Worm (Caenorhabditis elegans) whole organism, late embryonic: ENCODE measurements around the gene K12H4.2.

Experiments
- F13H6.1 ChIP-seq: sonication (generic microtip); optimal IDR thresholded peaks from 2 replicates; lab custom pipeline; 2016; ENCODE audit warnings: missing genetic modification characterization, missing compliant biosample characterization
- K02D7.2 ChIP-seq: sonication (generic microtip); optimal IDR thresholded peaks from 2 replicates; lab custom pipeline; 2017; ENCODE audit warnings: mild to moderate bottlenecking, missing genetic modification characterization, missing compliant biosample characterization
- ahr-1 ChIP-seq: sonication (generic microtip); optimal IDR thresholded peaks from 2 replicates; lab custom pipeline; 2016; ENCODE audit warnings: missing genetic modification characterization, missing compliant biosample characterization
- ceh-14 ChIP-seq: sonication (generic microtip); optimal IDR thresholded peaks from 2 replicates; lab custom pipeline; 2016; ENCODE audit warnings: missing genotype, missing genetic modification characterization, missing compliant biosample characterization
- ceh-19 ChIP-seq: fragments of 200-800 bp; sonication (Bioruptor generic); optimal IDR thresholded peaks from 2 replicates; lab custom pipeline; 2018; ENCODE audit warnings: mild to moderate bottlenecking, missing genetic modification characterization, missing compliant biosample characterization
- ceh-2 ChIP-seq: sonication (generic microtip); optimal IDR thresholded peaks from 2 replicates; lab custom pipeline; 2016; ENCODE audit warnings: missing genotype, missing genetic modification characterization, missing compliant biosample characterization
- ceh-22 ChIP-seq: sonication (generic microtip); optimal IDR thresholded peaks from 2 replicates; lab custom pipeline; 2017; ENCODE audit warnings: missing biosample characterization, missing genetic modification characterization
- ceh-6 ChIP-seq: fragments of 200-800 bp; sonication (Bioruptor generic); optimal IDR thresholded peaks from 2 replicates; lab custom pipeline; 2018; ENCODE audit warnings: mild to moderate bottlenecking, missing genetic modification characterization, missing compliant biosample characterization
- ceh-9 ChIP-seq: sonication (generic microtip); optimal IDR thresholded peaks from 2 replicates; lab custom pipeline; 2016; ENCODE audit warnings: mild to moderate bottlenecking, missing genetic modification characterization, inconsistent platforms, missing compliant biosample characterization
- elt-2 ChIP-seq: sonication (generic microtip); optimal IDR thresholded peaks from 2 replicates; lab custom pipeline; 2016; ENCODE audit warnings: missing genetic modification reagents, missing genetic modification characterization, missing compliant biosample characterization
- ets-4 ChIP-seq: sonication (generic microtip); optimal IDR thresholded peaks from 2 replicates; lab custom pipeline; 2016; ENCODE audit warnings: missing genetic modification characterization, missing compliant biosample characterization
- fax-1 ChIP-seq: sonication (generic microtip); optimal IDR thresholded peaks from 2 replicates; lab custom pipeline; 2016; ENCODE audit warnings: missing genotype, missing genetic modification characterization, missing compliant biosample characterization
- fkh-10 ChIP-seq: fragments of 150-350 bp; optimal IDR thresholded peaks from 2 replicates; lab custom pipeline; 2014; ENCODE audit warnings: missing biosample characterization, missing genetic modification reagents, missing genetic modification characterization
- hlh-13 ChIP-seq: fragments of 200-800 bp; sonication (Bioruptor generic); optimal IDR thresholded peaks from 2 replicates; lab custom pipeline; 2018; ENCODE audit warnings: mild to moderate bottlenecking, missing genetic modification characterization, missing compliant biosample characterization
- hlh-30 ChIP-seq: sonication (generic microtip); optimal IDR thresholded peaks from 2 replicates; lab custom pipeline; 2017; ENCODE audit warnings: antibody characterized with exemption, missing genetic modification characterization, missing compliant biosample characterization; ENCODE audit not compliant: insufficient read depth
- hlh-6 ChIP-seq: sonication (generic microtip); optimal IDR thresholded peaks from 2 replicates; lab custom pipeline; 2016; ENCODE audit warnings: missing genotype, missing genetic modification characterization, missing compliant biosample characterization
- hlh-8 ChIP-seq: sonication (generic microtip); optimal IDR thresholded peaks from 2 replicates; lab custom pipeline; 2016; ENCODE audit warnings: missing genotype, missing genetic modification characterization, missing compliant biosample characterization
- lim-6 ChIP-seq: sonication (generic microtip); optimal IDR thresholded peaks from 2 replicates; lab custom pipeline; 2016; ENCODE audit warnings: missing genetic modification characterization, missing compliant biosample characterization
- lin-11 ChIP-seq: fragments of 200-800 bp; sonication (Bioruptor generic); optimal IDR thresholded peaks from 2 replicates; lab custom pipeline; 2018; ENCODE audit warnings: mild to moderate bottlenecking, missing genetic modification characterization, missing compliant biosample characterization
- nfya-1 ChIP-seq: sonication (generic microtip); optimal IDR thresholded peaks from 2 replicates; lab custom pipeline; 2017; ENCODE audit warnings: missing genetic modification characterization, mild to moderate bottlenecking, missing compliant biosample characterization, antibody characterized with exemption, moderate library complexity
- nhr-232 ChIP-seq: sonication (generic microtip); optimal IDR thresholded peaks from 2 replicates; lab custom pipeline; 2016; ENCODE audit warnings: missing genetic modification characterization, missing compliant biosample characterization
- npax-4 ChIP-seq: sonication (generic microtip); optimal IDR thresholded peaks from 2 replicates; lab custom pipeline; 2016; ENCODE audit warnings: missing genetic modification characterization, missing compliant biosample characterization
- pat-9 ChIP-seq: fragments of 200-800 bp; sonication (Bioruptor generic); optimal IDR thresholded peaks from 2 replicates; lab custom pipeline; 2018; ENCODE audit warnings: mild to moderate bottlenecking, missing genetic modification characterization, moderate library complexity, missing compliant biosample characterization
- pax-1 ChIP-seq: fragments of 150-350 bp; optimal IDR thresholded peaks from 2 replicates; lab custom pipeline; 2014; ENCODE audit warnings: missing biosample characterization, missing genetic modification characterization
- pha-4 ChIP-seq: fragments of 150-350 bp; optimal IDR thresholded peaks from 2 replicates; lab custom pipeline; 2018; ENCODE audit warnings: missing biosample characterization, missing genetic modification reagents, missing genetic modification characterization
- pqm-1 ChIP-seq: sonication (generic microtip); optimal IDR thresholded peaks from 2 replicates; lab custom pipeline; 2016; ENCODE audit warnings: missing genetic modification characterization, missing compliant biosample characterization
- pros-1 ChIP-seq: fragments of 150-350 bp; optimal IDR thresholded peaks from 2 replicates; lab custom pipeline; 2014; ENCODE audit warnings: missing biosample characterization, missing genetic modification reagents, missing genetic modification characterization
- rnt-1 ChIP-seq: sonication (generic microtip); optimal IDR thresholded peaks from 2 replicates; lab custom pipeline; 2016; ENCODE audit warnings: missing genetic modification characterization, missing compliant biosample characterization
- sox-4 ChIP-seq: sonication (generic microtip); optimal IDR thresholded peaks from 2 replicates; lab custom pipeline; 2017; ENCODE audit warnings: mild to moderate bottlenecking, missing genetic modification characterization, inconsistent platforms, missing compliant biosample characterization
- syd-9 ChIP-seq: sonication (generic microtip); optimal IDR thresholded peaks from 2 replicates; lab custom pipeline; 2016; ENCODE audit warnings: mild to moderate bottlenecking, missing genetic modification characterization, moderate library complexity, missing compliant biosample characterization
- tbx-2 ChIP-seq: sonication (generic microtip); optimal IDR thresholded peaks from 2 replicates; lab custom pipeline; 2016; ENCODE audit warnings: missing genetic modification characterization, missing compliant biosample characterization
- tbx-7 ChIP-seq: sonication (generic microtip); optimal IDR thresholded peaks from 2 replicates; lab custom pipeline; 2016; ENCODE audit warnings: missing genotype, missing genetic modification characterization, missing compliant biosample characterization
- ttx-3 ChIP-seq: sonication (generic microtip); optimal IDR thresholded peaks from 2 replicates; lab custom pipeline; 2016; ENCODE audit warnings: missing genetic modification reagents, missing genetic modification characterization, missing compliant biosample characterization
- unc-55 ChIP-seq: sonication (generic microtip); optimal IDR thresholded peaks from 2 replicates; lab custom pipeline; 2017; ENCODE audit warnings: missing biosample characterization, missing genetic modification reagents, missing genetic modification characterization
- zip-5 ChIP-seq: sonication (generic microtip); optimal IDR thresholded peaks from 2 replicates; lab custom pipeline; 2016; ENCODE audit warnings: missing genetic modification characterization, missing compliant biosample characterization
- ztf-16 ChIP-seq: sonication (generic microtip); optimal IDR thresholded peaks from 2 replicates; lab custom pipeline; 2017; ENCODE audit warnings: missing genetic modification characterization, missing compliant biosample characterization

Gene K12H4.2

DNA sequence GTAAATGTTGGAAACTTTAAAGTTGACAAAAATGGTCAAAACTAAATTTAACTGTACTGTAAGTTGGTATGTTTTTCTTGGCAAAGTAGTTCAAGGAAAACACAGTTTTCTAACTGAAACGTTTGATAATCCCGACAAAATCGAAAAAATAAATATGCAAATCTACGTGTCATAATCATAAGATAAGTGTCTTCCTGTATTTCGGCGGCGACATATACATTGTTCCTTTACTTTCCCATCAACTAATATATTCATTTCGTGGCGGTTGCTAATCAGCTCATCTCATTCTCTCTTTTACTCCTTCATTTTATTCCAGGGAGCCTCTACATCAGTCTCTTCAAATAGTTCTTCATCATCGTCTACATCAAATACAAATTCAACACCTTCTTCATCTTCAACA is 20.3 kb downstream of the K12H4.2 start:
- TF ChIP-seq ceh-19 (no peak), pha-4 (no peak), hlh-13 (GFP tag; lab: Kevin White, UChicago) (no peak), ttx-3 (tag; lab: Kevin White, UChicago) (no peak), nfya-1 (tag; lab: Kevin White, UChicago) (no peak), npax-4 (no peak), tbx-2 (tag; lab: Kevin White, UChicago) (no peak), ztf-16 (no peak), ahr-1 (tag; lab: Kevin White, UChicago) (no peak), pat-9 (tag; lab: Kevin White, UChicago) (no peak), ceh-2 (tag; lab: Kevin White, UChicago) (no peak), syd-9 (no peak), lin-11 (tag; lab: Kevin White, UChicago) (no peak), zip-5 (tag; lab: Kevin White, UChicago) (no peak), ceh-6 (GFP tag; lab: Kevin White, UChicago) (no peak), ceh-22 (tag; lab: Kevin White, UChicago) (no peak)

DNA sequence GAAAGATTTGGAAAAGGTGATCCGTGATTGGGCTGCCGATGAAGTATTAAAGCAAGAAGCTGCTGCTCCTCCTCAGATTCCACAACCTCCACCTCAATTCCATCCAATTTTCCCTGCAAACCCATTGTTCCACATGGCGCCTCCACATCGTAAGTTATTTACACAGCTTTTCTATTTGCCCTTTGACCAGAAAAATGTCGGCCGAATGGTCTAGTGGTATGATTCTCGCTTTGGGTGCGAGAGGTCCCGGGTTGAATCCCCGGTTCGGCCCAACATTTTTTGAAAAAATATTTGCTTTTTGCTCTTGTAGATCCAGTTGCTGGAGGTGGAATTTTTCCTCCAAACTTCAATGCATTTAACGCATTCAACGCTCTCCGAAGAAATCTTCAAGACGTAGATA is 21.7 kb downstream of the K12H4.2 start:
- TF ChIP-seq ahr-1 (tag; lab: Kevin White, UChicago) (no peak), ceh-6 (GFP tag; lab: Kevin White, UChicago) (peak; percentile 32), pros-1 (peak; percentile 72)
- TF ChIP-seq, all 69 proteins: peak for 2

DNA sequence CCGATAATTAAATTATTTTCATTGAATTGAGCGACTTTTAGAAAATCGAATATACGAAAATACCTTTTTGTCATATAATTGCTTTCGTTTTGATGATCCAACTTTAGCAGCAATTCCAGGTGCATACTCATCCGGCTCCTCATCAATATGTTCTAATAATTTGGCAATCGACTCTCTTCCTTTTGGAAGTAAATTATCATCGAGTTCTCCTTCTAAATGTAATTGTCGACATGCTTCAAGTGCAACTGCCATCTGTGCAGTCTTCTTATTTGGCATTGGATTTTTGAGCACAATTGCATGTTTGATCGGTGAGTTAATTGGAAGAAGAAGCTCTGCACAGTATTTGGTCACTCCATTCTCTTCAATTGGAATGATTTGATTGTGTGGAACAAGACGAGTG is 29.7 kb downstream of the K12H4.2 start:
- TF ChIP-seq ahr-1 (tag; lab: Kevin White, UChicago) (no peak), pha-4 (no peak), tbx-7 (no peak), F13H6.1 (tag; lab: Kevin White, UChicago) (no peak), pros-1 (no peak), hlh-30 (tag; lab: Kevin White, UChicago) (no peak), lim-6 (tag; lab: Kevin White, UChicago) (no peak), nfya-1 (tag; lab: Kevin White, UChicago) (no peak), nhr-232 (tag; lab: Kevin White, UChicago) (no peak), ztf-16 (no peak)

DNA sequence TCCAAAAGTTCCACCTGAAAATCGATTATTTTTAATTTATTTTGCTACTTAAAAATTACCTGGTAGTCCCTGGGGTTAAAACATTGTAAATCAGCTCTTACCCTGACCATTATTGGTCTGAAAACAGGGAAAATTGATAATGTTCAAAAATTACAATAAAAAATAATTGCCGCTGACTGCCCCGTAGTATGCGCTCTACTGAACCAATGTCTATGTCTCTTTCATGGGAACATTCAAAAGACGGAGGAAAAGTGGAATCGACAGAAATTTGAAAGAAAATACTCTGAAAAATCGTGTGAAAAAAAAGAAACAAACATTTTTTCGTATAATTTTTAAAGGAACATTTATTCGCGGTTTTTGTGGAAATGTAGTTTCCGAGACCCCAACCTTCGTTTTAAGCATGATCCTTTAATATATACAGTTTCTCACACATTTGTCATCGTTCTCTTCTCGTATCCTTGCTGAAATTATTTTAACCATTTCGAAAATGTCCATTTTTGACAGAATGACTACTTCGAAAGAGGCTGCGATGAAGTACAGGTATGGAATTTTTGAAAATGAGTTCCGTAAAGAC is 32.7 kb downstream of the K12H4.2 start, which contains the start of the genes dcr-1 and apc-2:
Gene dcr-1, minus strand, starts transcription at position 117 of the 574 bp plus-strand sequence.
Gene apc-2, plus strand, starts transcription at position 465 of the 574 bp plus-strand sequence.
- TF ChIP-seq pqm-1 (tag; lab: Kevin White, UChicago) (no peak), hlh-13 (GFP tag; lab: Kevin White, UChicago) (no peak), lin-11 (tag; lab: Kevin White, UChicago) (no peak), hlh-8 (no peak), unc-55 (no peak), ets-4 (no peak), hlh-6 (tag; lab: Kevin White, UChicago) (no peak), pha-4 (no peak), fkh-10 (GFP tag; lab: Kevin White, UChicago) (no peak), elt-2 (tag; lab: Kevin White, UChicago) (no peak), F13H6.1 (tag; lab: Kevin White, UChicago) (no peak), K02D7.2 (tag; lab: Kevin White, UChicago) (no peak), ceh-14 (no peak), sox-4 (tag; lab: Kevin White, UChicago) (no peak), ceh-9 (no peak), pax-1 (tag; lab: Kevin White, UChicago) (no peak), fax-1 (tag; lab: Kevin White, UChicago) (no peak), rnt-1 (no peak)
